Worm (Caenorhabditis elegans) whole organism, young adult: ENCODE results near the gene aat-1.

Experiments
- F49E8.2 ChIP-seq: sonication (generic microtip); optimal IDR thresholded peaks from 3 replicates; lab custom pipeline; 2017; ENCODE audit warnings: missing genetic modification characterization, mild to moderate bottlenecking, missing compliant biosample characterization, antibody characterized with exemption, moderate library complexity; ENCODE audit not compliant: insufficient read depth
- ZK185.1 ChIP-seq: sonication (generic microtip); optimal IDR thresholded peaks from 2 replicates; lab custom pipeline; 2016; ENCODE audit warnings: mild to moderate bottlenecking, missing genetic modification characterization, missing compliant biosample characterization; ENCODE audit not compliant: poor library complexity, severe bottlenecking
- ama-1 ChIP-seq, 3 experiments: fragments of 150-350 bp in 1 of 3; sonication (generic microtip) in 2 of 3; optimal IDR thresholded peaks; 2 replicates each; lab custom pipeline; 2014 to 2018; ENCODE audit warnings: missing biosample characterization in 2 of 3, missing genetic modification characterization in 2 of 3, missing genetic modification reagents in 2 of 3
- attf-3 ChIP-seq: fragments of 200-800 bp; sonication (Bioruptor generic); conservative IDR thresholded peaks from 2 replicates; pipeline ENCODE4 v1.3.6; 2022; ENCODE audit warnings: missing genetic modification reagents, missing genetic modification characterization, missing compliant biosample characterization
- efl-1 ChIP-seq: fragments of 150-350 bp; optimal IDR thresholded peaks from 2 replicates; lab custom pipeline; 2014; ENCODE audit warnings: missing biosample characterization, missing genetic modification reagents, missing genetic modification characterization
- lin-40 ChIP-seq: sonication (generic microtip); optimal IDR thresholded peaks from 2 replicates; lab custom pipeline; 2016; ENCODE audit warnings: missing genetic modification characterization, mild to moderate bottlenecking, missing compliant biosample characterization, missing genotype, missing genetic modification reagents
- lin-54 ChIP-seq: fragments of 200-800 bp; sonication (Bioruptor generic); optimal IDR thresholded peaks from 2 replicates; lab custom pipeline; 2018; ENCODE audit warnings: mild to moderate bottlenecking, missing genetic modification characterization, missing compliant biosample characterization
- nfya-1 ChIP-seq: sonication (generic microtip); optimal IDR thresholded peaks from 2 replicates; lab custom pipeline; 2017; ENCODE audit warnings: antibody characterized with exemption, missing compliant biosample characterization, missing genetic modification characterization, borderline replicate concordance; ENCODE audit not compliant: insufficient read depth
- nhr-120 ChIP-seq: fragments of 200-800 bp; sonication (Bioruptor generic); IDR thresholded peaks from 2 replicates; pipeline ENCODE4 v1.3.6; 2022; ENCODE audit warnings: missing genetic modification characterization, missing compliant biosample characterization
- pha-4 ChIP-seq: fragments of 150-350 bp; sonication (generic microtip); optimal IDR thresholded peaks from 2 replicates; lab custom pipeline; 2014; ENCODE audit warnings: missing biosample characterization, missing genetic modification reagents, missing genetic modification characterization
- tlf-1 ChIP-seq: fragments of 200-800 bp; sonication (Bioruptor generic); optimal IDR thresholded peaks from 2 replicates; lab custom pipeline; 2018; ENCODE audit warnings: mild to moderate bottlenecking, missing genetic modification characterization, missing compliant biosample characterization
- unc-130 ChIP-seq: sonication (generic microtip); optimal IDR thresholded peaks from 2 replicates; lab custom pipeline; 2016; ENCODE audit warnings: missing genetic modification reagents, missing genetic modification characterization, missing compliant biosample characterization
- zim-3 ChIP-seq: sonication (generic microtip); optimal IDR thresholded peaks from 2 replicates; lab custom pipeline; 2017; ENCODE audit warnings: mild to moderate bottlenecking, missing genetic modification characterization, moderate library complexity, missing compliant biosample characterization

DNA sequence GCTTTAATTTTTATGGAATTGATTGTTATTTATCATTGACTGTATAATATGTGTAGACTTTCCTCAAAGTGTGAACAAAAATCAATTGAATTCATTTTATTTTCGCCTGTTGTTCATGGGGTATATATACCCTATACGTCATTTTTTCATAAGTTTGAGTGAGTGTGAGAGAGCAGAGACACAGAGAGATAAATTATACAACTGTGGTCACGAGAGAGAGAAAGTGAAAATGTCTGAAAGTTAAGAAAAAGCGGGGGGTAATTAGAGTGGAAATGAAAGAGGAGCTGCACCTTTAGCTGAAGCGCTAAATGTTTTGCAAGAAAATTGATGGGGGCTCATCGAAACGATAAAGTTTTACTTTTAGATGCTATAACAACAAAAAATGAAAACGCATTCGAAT, 24.3 kb upstream of the aat-1 start:
- TF ChIP-seq nhr-120 (no peak), unc-130 (GFP tag; lab: Kevin White, UChicago) (no peak), pha-4 (no peak), attf-3 (GFP tag; lab: Robert Waterston, UW) (no peak), tlf-1 (GFP tag; lab: Kevin White, UChicago) (no peak), nfya-1 (tag; lab: Kevin White, UChicago) (no peak), lin-40 (no peak), lin-54 (no peak), ZK185.1 (tag; lab: Kevin White, UChicago) (no peak), zim-3 (tag; lab: Kevin White, UChicago) (no peak), efl-1 (GFP tag; lab: Kevin White, UChicago) (no peak), ama-1 (optimal IDR thresholded peaks at IDR 0.05; lab: Kevin White, UChicago) (no peak), ama-1 (GFP tag; optimal IDR thresholded peaks at IDR 0.05; lab: Kevin White, UChicago) (no peak), F49E8.2 (tag; lab: Kevin White, UChicago) (no peak)
